Worm (Caenorhabditis elegans): ENCODE data around the gene F08G5.3.

- TF ChIP-seq flt-1 (GFP tag; IDR thresholded peaks at IDR 0.05) = no peak
- no peak for TF ChIP-seq tab-1 (GFP tag; IDR thresholded peaks at IDR 0.05)
- TF ChIP-seq ref-1 (GFP tag; conservative IDR thresholded peaks at IDR 0.05) = no peak
- no peak for TF ChIP-seq ztf-29 (GFP tag; IDR thresholded peaks at IDR 0.05)
- no peak for TF ChIP-seq ztf-23 (GFP tag; IDR thresholded peaks at IDR 0.05)
- TF ChIP-seq T22C8.4 (GFP tag; IDR thresholded peaks at IDR 0.05) = no peak
- no peak for TF ChIP-seq klf-2 (GFP tag; conservative IDR thresholded peaks at IDR 0.05)
- no peak for TF ChIP-seq med-1 (GFP tag; optimal IDR thresholded peaks at IDR 0.05; ENCODE audit: insufficient read depth)
- no peak for TF ChIP-seq cog-1 (tag; optimal IDR thresholded peaks at IDR 0.05)
These were observed 37.6 kb downstream of the F08G5.3 start, which contains the start of gene thn-1 for ce11 chrIV:12379784-12380183.

Data from whole organism, midembryonic.